Fruit fly (Drosophila melanogaster) whole organism: Measurements from ENCODE around the gene CG12010.

Experiments
- CG8478 ChIP-seq: fragments of >200 bp; optimal IDR thresholded peaks from 2 replicates; lab custom pipeline; 2018; ENCODE audit warnings: inconsistent platforms
- psq ChIP-seq: fragments of >200 bp; optimal IDR thresholded peaks from 2 replicates; lab custom pipeline; 2017

dm6 chr3L:3418207-3419086, 44.4 kb downstream of the CG12010 start:
- TF ChIP-seq psq (no peak), CG8478 (no peak)
